Worm (Caenorhabditis elegans) whole organism, L2 larva: ENCODE measurements around the gene C35A5.5.

ENCODE experiments used
- F13H6.1 ChIP-seq: sonication (generic microtip); optimal IDR thresholded peaks from 2 replicates; lab custom pipeline; 2016; ENCODE audit warnings: missing genetic modification characterization, missing compliant biosample characterization
- R02D3.7 ChIP-seq: fragments of 150-350 bp; optimal IDR thresholded peaks from 2 replicates; lab custom pipeline; 2014; ENCODE audit warnings: missing biosample characterization, missing genetic modification characterization
- Y55F3AM.14 ChIP-seq: fragments of 200-800 bp; sonication (Bioruptor generic); optimal IDR thresholded peaks from 2 replicates; lab custom pipeline; 2018; ENCODE audit warnings: mild to moderate bottlenecking, missing genetic modification characterization, missing compliant biosample characterization
- ZK546.5 ChIP-seq: sonication (generic microtip); optimal IDR thresholded peaks from 2 replicates; lab custom pipeline; 2017; ENCODE audit warnings: missing biosample characterization, missing genetic modification characterization
- alr-1 ChIP-seq: fragments of 150-350 bp; optimal IDR thresholded peaks from 2 replicates; lab custom pipeline; 2014; ENCODE audit warnings: missing biosample characterization, missing genetic modification characterization
- aly-2 ChIP-seq: fragments of 150-350 bp; optimal IDR thresholded peaks from 2 replicates; lab custom pipeline; 2014; ENCODE audit warnings: missing biosample characterization, missing genetic modification characterization
- ama-1 ChIP-seq: fragments of 150-350 bp; optimal IDR thresholded peaks from 2 replicates; lab custom pipeline; 2018; ENCODE audit warnings: inconsistent platforms
- ceh-16 ChIP-seq: fragments of 150-350 bp; optimal IDR thresholded peaks from 2 replicates; lab custom pipeline; 2014; ENCODE audit warnings: missing biosample characterization, missing genetic modification characterization
- ceh-82 ChIP-seq: fragments of 150-350 bp; optimal IDR thresholded peaks from 2 replicates; lab custom pipeline; 2014; ENCODE audit warnings: missing biosample characterization, missing genetic modification characterization
- crh-2 ChIP-seq: sonication (generic microtip); optimal IDR thresholded peaks from 2 replicates; lab custom pipeline; 2017; ENCODE audit warnings: missing biosample characterization, missing genetic modification characterization
- dmd-4 ChIP-seq: sonication (generic microtip); optimal IDR thresholded peaks from 2 replicates; lab custom pipeline; 2017; ENCODE audit warnings: missing biosample characterization, missing genetic modification characterization
- fos-1 ChIP-seq: fragments of 150-350 bp; optimal IDR thresholded peaks from 2 replicates; lab custom pipeline; 2014; ENCODE audit warnings: missing biosample characterization, missing genetic modification characterization
- gmeb-1 ChIP-seq: fragments of 150-350 bp; optimal IDR thresholded peaks from 2 replicates; lab custom pipeline; 2014; ENCODE audit warnings: missing biosample characterization, missing genetic modification characterization
- lin-11 ChIP-seq: fragments of 150-350 bp; sonication (generic microtip); optimal IDR thresholded peaks from 2 replicates; lab custom pipeline; 2014; ENCODE audit warnings: missing biosample characterization, missing genetic modification characterization, inconsistent platforms, mixed read lengths
- lin-13 ChIP-seq: fragments of 150-350 bp; optimal IDR thresholded peaks from 2 replicates; lab custom pipeline; 2014; ENCODE audit warnings: missing biosample characterization, missing genetic modification reagents, missing genetic modification characterization
- lsy-2 ChIP-seq, 2 experiments: fragments of 150-350 bp in 1 of 2; sonication (generic microtip) in 1 of 2; optimal IDR thresholded peaks; 2 replicates each; lab custom pipeline; 2014 to 2017; ENCODE audit warnings: missing biosample characterization in 2 of 2, missing genetic modification characterization in 2 of 2
- mab-5 ChIP-seq: fragments of 150-350 bp; optimal IDR thresholded peaks from 2 replicates; lab custom pipeline; 2014; ENCODE audit warnings: missing biosample characterization, missing genetic modification characterization
- mbf-1 ChIP-seq: sonication (generic microtip); optimal IDR thresholded peaks from 2 replicates; lab custom pipeline; 2017; ENCODE audit warnings: missing biosample characterization, missing genetic modification characterization
- mdl-1 ChIP-seq, 2 experiments: fragments of 150-350 bp in 1 of 2; sonication (generic microtip) in 1 of 2; optimal IDR thresholded peaks; 2 replicates each; lab custom pipeline; 2017; ENCODE audit warnings: missing biosample characterization in 2 of 2, missing genetic modification characterization in 2 of 2
- nhr-129 ChIP-seq: fragments of 150-350 bp; optimal IDR thresholded peaks from 2 replicates; lab custom pipeline; 2014; ENCODE audit warnings: missing biosample characterization, missing genetic modification characterization
- nhr-21 ChIP-seq: fragments of 150-350 bp; optimal IDR thresholded peaks from 2 replicates; lab custom pipeline; 2014; ENCODE audit warnings: missing biosample characterization, missing genetic modification characterization
- nhr-23 ChIP-seq: fragments of 150-350 bp; optimal IDR thresholded peaks from 2 replicates; lab custom pipeline; 2014; ENCODE audit warnings: missing biosample characterization, missing genetic modification reagents, missing genetic modification characterization
- nhr-237 ChIP-seq: fragments of 150-350 bp; optimal IDR thresholded peaks from 2 replicates; lab custom pipeline; 2014; ENCODE audit warnings: missing biosample characterization, missing genetic modification characterization
- nhr-25 ChIP-seq: fragments of 150-350 bp; sonication (generic microtip); optimal IDR thresholded peaks from 3 replicates; lab custom pipeline; 2014; ENCODE audit warnings: missing biosample characterization, missing genetic modification characterization
- nhr-77 ChIP-seq: fragments of 150-350 bp; optimal IDR thresholded peaks from 2 replicates; lab custom pipeline; 2014; ENCODE audit warnings: missing biosample characterization, missing genetic modification characterization
- peb-1 ChIP-seq: fragments of 150-350 bp; optimal IDR thresholded peaks from 2 replicates; lab custom pipeline; 2014; ENCODE audit warnings: missing biosample characterization, missing genetic modification characterization
- sem-4 ChIP-seq: fragments of 150-350 bp; optimal IDR thresholded peaks from 2 replicates; lab custom pipeline; 2014; ENCODE audit warnings: missing biosample characterization, missing genetic modification reagents, missing genetic modification characterization
- sma-3 ChIP-seq: sonication (generic microtip); optimal IDR thresholded peaks from 2 replicates; lab custom pipeline; 2016; ENCODE audit warnings: missing genetic modification reagents, missing genetic modification characterization, missing compliant biosample characterization
- sma-9 ChIP-seq, 2 experiments: fragments of 150-350 bp in 1 of 2; sonication (generic microtip) in 1 of 2; optimal IDR thresholded peaks; 2 replicates each; lab custom pipeline; 2014 to 2016; ENCODE audit warnings: missing genetic modification characterization in 2 of 2, mild to moderate bottlenecking in 1 of 2, missing biosample characterization in 1 of 2, missing compliant biosample characterization in 1 of 2, missing genetic modification reagents in 1 of 2, moderate library complexity in 1 of 2
- snpc-4 ChIP-seq: fragments of 150-350 bp; optimal IDR thresholded peaks from 2 replicates; lab custom pipeline; 2014; ENCODE audit warnings: missing biosample characterization, missing genetic modification characterization
- unc-39 ChIP-seq: fragments of 150-350 bp; optimal IDR thresholded peaks from 2 replicates; lab custom pipeline; 2014; ENCODE audit warnings: missing biosample characterization, missing genetic modification characterization
- unc-55 ChIP-seq: fragments of 150-350 bp; sonication (generic microtip); optimal IDR thresholded peaks from 3 replicates; lab custom pipeline; 2014; ENCODE audit warnings: missing biosample characterization, missing genetic modification reagents, missing genetic modification characterization
- ztf-4 ChIP-seq: fragments of 150-350 bp; optimal IDR thresholded peaks from 2 replicates; lab custom pipeline; 2014; ENCODE audit warnings: missing biosample characterization, missing genetic modification characterization

C35A5.5 gene

DNA sequence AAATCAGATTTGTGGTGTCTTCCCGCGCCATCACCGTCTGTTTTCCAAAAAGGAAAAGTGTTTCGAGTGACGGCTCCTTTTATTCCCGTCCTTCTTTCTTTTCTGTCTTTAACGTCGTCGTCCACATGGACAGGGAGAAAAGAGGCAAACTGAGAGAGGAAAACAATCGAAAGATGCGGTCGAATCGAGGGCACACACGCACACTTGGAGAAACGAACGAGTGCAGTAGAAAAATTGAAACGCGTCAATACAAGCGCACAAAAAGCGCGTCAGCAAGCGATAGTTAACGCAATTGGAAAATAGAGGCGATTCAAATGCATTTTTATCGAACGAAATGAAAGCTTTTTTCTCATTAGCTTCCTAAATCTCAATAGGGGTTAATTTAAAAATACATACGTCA, 31.2 kb downstream of the C35A5.5 start (continued):
- TF ChIP-seq dmd-4 (tag; lab: Kevin White, UChicago), result no peak
- peak; percentile 12 for TF ChIP-seq ZK546.5
- TF ChIP-seq aly-2 (tag; lab: Kevin White, UChicago), result no peak
- TF ChIP-seq F13H6.1 (tag; lab: Kevin White, UChicago), result peak; percentile 94
- peak in 1 of 2 experiments; percentile 79 for TF ChIP-seq mdl-1 (tag; optimal IDR thresholded peaks at IDR 0.05; lab: Kevin White, UChicago)
- TF ChIP-seq ceh-16 (tag; lab: Kevin White, UChicago), result peak; percentile 86
- peak; percentile 93 for TF ChIP-seq lin-11
- peak; percentile 89 for TF ChIP-seq fos-1 (tag; lab: Kevin White, UChicago)
- peak; percentile 87 for TF ChIP-seq nhr-21 (tag; lab: Kevin White, UChicago)
- peak; percentile 87 for TF ChIP-seq mab-5 (tag; lab: Kevin White, UChicago)
- TF ChIP-seq alr-1 (tag; lab: Kevin White, UChicago), result no peak
- no peak for TF ChIP-seq mbf-1 (tag; lab: Kevin White, UChicago)
- peak; percentile 48 for TF ChIP-seq nhr-77 (tag; lab: Kevin White, UChicago)
- peak; percentile 42 for TF ChIP-seq R02D3.7 (tag; lab: Kevin White, UChicago)
- peak; percentile 44 for TF ChIP-seq ceh-82 (tag; lab: Kevin White, UChicago)
- TF ChIP-seq unc-55 (GFP tag; lab: Kevin White, UChicago), result peak; percentile 94
- TF ChIP-seq, all 48 proteins: peak for 34

DNA sequence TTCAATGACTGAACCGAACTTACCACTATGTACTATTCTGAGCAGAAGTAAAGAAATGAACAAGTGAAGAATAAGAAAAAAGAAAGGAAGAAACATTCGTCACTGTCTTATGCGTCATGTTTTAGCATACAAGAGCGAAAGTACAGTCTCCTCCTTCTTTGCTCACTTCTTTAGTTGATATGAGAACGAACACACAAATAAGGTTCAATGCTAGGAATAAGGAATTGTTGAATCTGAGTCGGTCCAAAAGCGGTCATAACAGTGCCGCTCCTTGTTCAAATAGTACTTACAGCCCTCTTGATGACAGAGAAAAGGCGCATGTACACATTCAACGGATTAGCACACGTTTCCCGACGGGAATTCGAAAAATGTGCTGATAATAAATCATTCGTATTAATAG, 33.5 kb downstream of the C35A5.5 start, which contains the start of gene F25D1.8:
TSS of gene F25D1.8 (plus strand) at position 301 of the 400 bp plus-strand sequence.
- TF ChIP-seq sma-3 (GFP tag; lab: Kevin White, UChicago) (no peak), F13H6.1 (tag; lab: Kevin White, UChicago) (no peak), gmeb-1 (tag; lab: Kevin White, UChicago) (no peak), ztf-4 (no peak), snpc-4 (tag; lab: Kevin White, UChicago) (no peak), lsy-2 (tag; optimal IDR thresholded peaks at IDR 0.05; lab: Kevin White, UChicago) (no peak), nhr-129 (tag; lab: Kevin White, UChicago) (no peak), dmd-4 (tag; lab: Kevin White, UChicago) (no peak)

DNA sequence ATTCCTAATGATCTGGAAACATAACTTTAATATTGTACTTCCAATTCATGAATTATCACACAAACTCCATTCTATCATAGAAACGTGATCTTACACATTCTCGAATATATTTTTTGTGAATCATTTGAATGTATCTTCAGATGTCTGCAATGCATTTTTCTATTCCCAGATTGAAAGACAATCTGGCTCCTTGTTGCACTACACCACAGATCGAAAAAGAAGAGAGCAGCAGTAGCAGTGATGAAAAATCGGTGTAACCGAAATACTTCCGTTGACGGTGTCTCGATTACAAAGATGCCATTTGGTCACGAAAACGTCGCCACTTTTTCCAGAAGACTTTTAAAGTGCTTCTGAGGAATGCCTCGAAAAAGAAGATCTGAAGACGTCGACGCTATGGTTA, 34.4 kb downstream of the C35A5.5 start, which contains the start of gene degt-1:
TSS of gene degt-1 (plus strand) at position 301 of the 400 bp plus-strand sequence.
- no peak for TF ChIP-seq mab-5 (tag; lab: Kevin White, UChicago)
- TF ChIP-seq sma-3 (GFP tag; lab: Kevin White, UChicago), result no peak
- no peak for TF ChIP-seq unc-55 (GFP tag; lab: Kevin White, UChicago)
- TF ChIP-seq crh-2 (tag; lab: Kevin White, UChicago), result no peak
- TF ChIP-seq, all 48 proteins: peak for 0

DNA sequence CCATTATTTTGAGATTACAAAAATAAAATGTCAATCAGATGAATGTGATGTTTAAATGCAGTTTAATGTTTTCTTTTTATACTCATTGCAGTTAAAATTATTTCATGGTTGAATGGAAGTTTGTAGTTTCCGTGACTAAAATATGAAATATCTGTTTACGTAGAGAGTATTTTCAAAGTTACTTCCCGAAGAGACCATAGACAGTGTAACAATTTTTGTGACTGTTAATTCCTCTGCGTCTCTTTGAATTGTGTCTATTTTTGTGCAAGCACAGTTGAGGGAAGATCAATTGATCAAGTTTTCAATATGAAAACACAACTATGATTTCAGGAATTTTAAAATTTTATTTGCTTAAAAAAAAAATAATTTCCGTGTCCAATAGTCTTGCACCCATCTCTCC, 41.1 kb downstream of the C35A5.5 start, which contains the start of gene F25D1.5:
TSS of gene F25D1.5 (minus strand) at position 35 of the 400 bp plus-strand sequence.
- TF ChIP-seq mab-5 (tag; lab: Kevin White, UChicago) (no peak), nhr-237 (tag; lab: Kevin White, UChicago) (no peak), ztf-4 (no peak), nhr-77 (tag; lab: Kevin White, UChicago) (peak; percentile 27), ama-1 (no peak), fos-1 (tag; lab: Kevin White, UChicago) (peak; percentile 41), sma-9 (GFP tag; optimal IDR thresholded peaks at IDR 0.05; lab: Kevin White, UChicago) (peak; percentile 59), sma-9 (tag; optimal IDR thresholded peaks at IDR 0.05; lab: Kevin White, UChicago) (no peak), crh-2 (tag; lab: Kevin White, UChicago) (peak; percentile 24), nhr-25 (tag; lab: Kevin White, UChicago) (no peak), sem-4 (tag; lab: Kevin White, UChicago) (no peak), peb-1 (tag; lab: Kevin White, UChicago) (no peak), lin-13 (no peak), ceh-82 (tag; lab: Kevin White, UChicago) (no peak), unc-55 (GFP tag; lab: Kevin White, UChicago) (no peak)

DNA sequence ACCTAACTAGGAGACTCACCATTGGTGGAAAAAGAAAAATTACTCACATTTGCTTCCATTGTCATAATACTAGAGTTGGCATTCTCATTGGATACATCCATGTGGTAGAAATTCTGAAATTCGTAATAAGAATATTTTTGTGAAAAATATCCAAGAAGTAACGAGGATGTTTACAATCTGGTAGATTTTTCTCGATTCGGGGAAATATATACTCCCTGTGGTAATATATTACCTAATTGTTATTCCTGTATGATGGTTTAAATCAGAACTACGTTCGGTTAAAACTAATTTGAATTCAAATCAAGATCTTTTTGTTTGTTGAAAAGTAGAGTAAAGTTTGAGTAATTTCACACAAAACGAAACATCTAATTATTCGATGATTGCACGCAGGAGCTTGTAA, 43.3 kb downstream of the C35A5.5 start, which contains the start of gene srd-34:
TSS of gene srd-34 (minus strand) at position 101 of the 400 bp plus-strand sequence.
- TF ChIP-seq nhr-23 (tag; lab: Kevin White, UChicago) (no peak), Y55F3AM.14 (GFP tag; lab: Kevin White, UChicago) (no peak), mbf-1 (tag; lab: Kevin White, UChicago) (no peak), unc-39 (no peak)
